Worm (Caenorhabditis elegans) whole organism, L1 larva: ENCODE results near the gene C01B9.4.

Experiments
- ama-1 ChIP-seq: fragments of 150-350 bp; optimal IDR thresholded peaks from 2 replicates; lab custom pipeline; 2014
- elt-3 ChIP-seq, 6 experiments: fragments of 150-350 bp in 1 of 6; sonication (generic microtip); optimal IDR thresholded peaks; 2 replicates each; lab custom pipeline; 2017 to 2018; ENCODE audit warnings: missing biosample characterization in 6 of 6, missing genetic modification characterization in 6 of 6, inconsistent platforms in 1 of 6
- fkh-8 ChIP-seq: sonication (generic microtip); optimal IDR thresholded peaks from 2 replicates; lab custom pipeline; 2016; ENCODE audit warnings: mild to moderate bottlenecking, missing genetic modification characterization, missing compliant biosample characterization
- lin-13 ChIP-seq: fragments of 150-350 bp; optimal IDR thresholded peaks from 2 replicates; lab custom pipeline; 2014; ENCODE audit warnings: missing biosample characterization, missing genetic modification reagents, missing genetic modification characterization
- lin-39 ChIP-seq: fragments of 150-350 bp; optimal IDR thresholded peaks from 2 replicates; lab custom pipeline; 2014; ENCODE audit warnings: missing biosample characterization, missing genetic modification reagents, missing genetic modification characterization
- nhr-237 ChIP-seq: fragments of 150-350 bp; optimal IDR thresholded peaks from 2 replicates; lab custom pipeline; 2014; ENCODE audit warnings: missing biosample characterization, missing genetic modification characterization
- nhr-28 ChIP-seq: fragments of 150-350 bp; optimal IDR thresholded peaks from 2 replicates; lab custom pipeline; 2014; ENCODE audit warnings: missing biosample characterization, missing genetic modification characterization
- swsn-7 ChIP-seq: sonication (generic microtip); optimal IDR thresholded peaks from 2 replicates; lab custom pipeline; 2016; ENCODE audit warnings: missing genetic modification characterization, missing compliant biosample characterization
- tlp-1 ChIP-seq: fragments of 150-350 bp; optimal IDR thresholded peaks from 2 replicates; lab custom pipeline; 2014; ENCODE audit warnings: missing biosample characterization, missing genetic modification characterization

- no peak for TF ChIP-seq nhr-28
- TF ChIP-seq swsn-7 (tag; lab: Kevin White, UChicago): no peak
- no peak for TF ChIP-seq elt-3 (tag; optimal IDR thresholded peaks at IDR 0.05; lab: Kevin White, UChicago)
- no peak for TF ChIP-seq lin-39 (tag; lab: Kevin White, UChicago)
- TF ChIP-seq tlp-1 (tag; lab: Kevin White, UChicago): no peak
- TF ChIP-seq fkh-8 (tag; lab: Kevin White, UChicago): no peak
- TF ChIP-seq ama-1: no peak
- TF ChIP-seq lin-13 (GFP tag; lab: Kevin White, UChicago): no peak
- no peak for TF ChIP-seq nhr-237 (tag; lab: Kevin White, UChicago)
These were observed 51.6 kb downstream of the C01B9.4 start for ce11 chrII:13732146-13732545.
